Worm (Caenorhabditis elegans): ENCODE data around the gene W03C9.2.
A peak's percentile ranks its signal among the peaks of the same experiment; 100 is the strongest.

The W03C9.2 gene

DNA sequence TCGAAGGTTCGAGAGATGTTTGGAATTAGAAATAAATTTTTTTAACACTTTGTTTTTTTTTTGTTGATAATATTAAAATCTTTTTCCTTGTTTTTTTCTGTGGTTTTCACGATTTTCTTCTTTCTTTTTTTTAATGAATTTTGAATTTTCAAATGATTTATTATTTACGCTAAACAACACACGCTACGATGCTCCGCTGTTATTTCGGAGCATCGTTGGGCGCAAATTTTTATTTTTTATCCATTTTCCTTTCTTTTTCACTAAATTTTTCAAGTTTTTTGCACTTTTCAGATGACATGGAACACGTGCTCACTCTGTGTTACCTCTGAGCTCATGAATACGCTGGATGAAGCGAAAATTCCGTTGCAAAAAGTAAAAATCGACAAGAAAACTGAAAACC is at the start of gene W03C9.2, which contains the start of gene W03C9.1:
TSS of gene W03C9.2 (plus strand) at position 286 of the 400 bp plus-strand sequence.
TSS of gene W03C9.1 (minus strand) at position 46 of the 400 bp plus-strand sequence.
- TF ChIP-seq ceh-18 (tag; optimal IDR thresholded peaks at IDR 0.05) (no peak), unc-86 (tag; optimal IDR thresholded peaks at IDR 0.05) (no peak), sox-2 (GFP tag; IDR thresholded peaks at IDR 0.05) (no peak), che-1 (tag; optimal IDR thresholded peaks at IDR 0.05) (no peak), pqm-1 (tag; optimal IDR thresholded peaks at IDR 0.05) (no peak), unc-3 (GFP tag; conservative IDR thresholded peaks at IDR 0.05) (no peak), unc-3 (tag; optimal IDR thresholded peaks at IDR 0.05) (no peak), nfya-1 (tag; optimal IDR thresholded peaks at IDR 0.05) (no peak), elt-4 (tag; optimal IDR thresholded peaks at IDR 0.05) (no peak), lin-11 (tag; optimal IDR thresholded peaks at IDR 0.05) (no peak), ama-1 (optimal IDR thresholded peaks at IDR 0.05) (no peak), ets-4 (tag; optimal IDR thresholded peaks at IDR 0.05) (no peak), madf-2 (tag; optimal IDR thresholded peaks at IDR 0.05) (no peak), syd-9 (tag; optimal IDR thresholded peaks at IDR 0.05) (no peak)

DNA sequence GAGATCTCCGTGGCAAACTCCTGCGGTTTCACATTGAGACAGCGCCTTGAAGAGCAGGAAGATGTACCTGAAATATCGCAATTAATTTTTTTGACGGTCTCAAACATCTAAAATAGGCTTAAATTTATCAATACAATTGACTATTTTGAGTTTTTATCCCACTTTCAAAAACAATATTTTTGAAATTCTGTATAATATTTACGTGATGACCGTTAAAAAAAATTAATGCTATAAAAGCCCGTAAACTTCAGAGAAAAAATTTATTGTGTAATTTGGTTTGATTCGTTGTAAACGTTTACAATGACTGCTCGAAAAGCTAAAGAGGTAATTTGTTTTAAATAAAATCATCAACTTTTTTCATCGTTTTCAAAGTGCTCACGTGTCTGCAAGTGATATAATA is 47.9 kb upstream of the W03C9.2 start, which contains the start of gene ZK930.7:
TSS of gene ZK930.7 (plus strand) at position 301 of the 400 bp plus-strand sequence.
- TF ChIP-seq fax-1 (tag; optimal IDR thresholded peaks at IDR 0.05): no peak
- no peak for TF ChIP-seq nhr-11 (tag; optimal IDR thresholded peaks at IDR 0.05)
- TF ChIP-seq fkh-10 (GFP tag; optimal IDR thresholded peaks at IDR 0.05): no peak
- TF ChIP-seq C08G9.2 (tag; optimal IDR thresholded peaks at IDR 0.05): no peak
- TF ChIP-seq Y22D7AL.16 (tag; optimal IDR thresholded peaks at IDR 0.05): no peak
- no peak for TF ChIP-seq ceh-31 (tag; optimal IDR thresholded peaks at IDR 0.05)
- TF ChIP-seq lim-6 (tag; optimal IDR thresholded peaks at IDR 0.05): no peak
- TF ChIP-seq sdc-2 (tag; optimal IDR thresholded peaks at IDR 0.05): no peak
- TF ChIP-seq ceh-9 (tag; optimal IDR thresholded peaks at IDR 0.05): no peak
- TF ChIP-seq madf-2 (tag; optimal IDR thresholded peaks at IDR 0.05): no peak
- TF ChIP-seq nhr-232 (tag; optimal IDR thresholded peaks at IDR 0.05): no peak
- no peak for TF ChIP-seq unc-55 (GFP tag; optimal IDR thresholded peaks at IDR 0.05)
- TF ChIP-seq unc-3 (GFP tag; conservative IDR thresholded peaks at IDR 0.05): no peak
- TF ChIP-seq unc-3 (tag; optimal IDR thresholded peaks at IDR 0.05): no peak
- no peak for TF ChIP-seq hlh-15 (tag; optimal IDR thresholded peaks at IDR 0.05)
- TF ChIP-seq ceh-2 (tag; optimal IDR thresholded peaks at IDR 0.05): no peak
- no peak for TF ChIP-seq hlh-8 (tag; optimal IDR thresholded peaks at IDR 0.05)

ce11 chrII:11915770-11916554 is 46.2 kb upstream of the W03C9.2 start, which contains the start of the genes vps-15 and hmg-12:
vps-15 (minus strand) TSS chrII:11915852.
hmg-12 (plus strand) TSS chrII:11916513.
- no peak for TF ChIP-seq ttx-3 (tag; optimal IDR thresholded peaks at IDR 0.05)
- no peak for TF ChIP-seq pag-3 (tag; optimal IDR thresholded peaks at IDR 0.05; ENCODE audit: borderline replicate concordance)
- TF ChIP-seq sdc-2 (tag; optimal IDR thresholded peaks at IDR 0.05): no peak
- peak; percentile 23 for TF ChIP-seq pax-1 (tag; optimal IDR thresholded peaks at IDR 0.05)

- TF ChIP-seq unc-42 (tag; optimal IDR thresholded peaks at IDR 0.05): no peak
- no peak for TF ChIP-seq ceh-30 (tag; optimal IDR thresholded peaks at IDR 0.05)
Measured at ce11 chrII:11916555-11916941, 45.6 kb upstream of the W03C9.2 start.

DNA sequence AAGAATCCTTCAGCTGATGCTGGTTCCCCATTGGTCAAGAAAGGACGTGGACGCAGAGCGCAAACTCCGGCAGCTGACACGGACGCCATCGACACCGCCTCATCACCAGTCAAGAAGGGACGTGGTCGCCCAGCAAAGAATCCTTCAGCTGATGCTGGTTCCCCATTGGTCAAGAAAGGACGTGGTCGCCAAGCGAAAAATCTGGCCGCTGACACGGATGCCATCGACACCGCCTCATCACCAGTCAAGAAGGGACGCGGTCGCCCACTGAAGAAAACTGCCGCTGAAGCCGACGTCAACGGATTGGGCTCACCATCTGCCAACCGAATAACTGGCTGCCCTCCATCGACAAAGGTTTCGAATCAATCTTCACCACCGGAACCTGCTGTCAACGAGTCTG is 45.2 kb upstream of the W03C9.2 start:
- TF ChIP-seq eyg-1 (tag; optimal IDR thresholded peaks at IDR 0.05) (no peak), ref-2 (tag; optimal IDR thresholded peaks at IDR 0.05) (no peak), nhr-232 (tag; optimal IDR thresholded peaks at IDR 0.05) (no peak), C08G9.2 (tag; optimal IDR thresholded peaks at IDR 0.05) (no peak), hlh-13 (GFP tag; optimal IDR thresholded peaks at IDR 0.05) (no peak), ama-1 (optimal IDR thresholded peaks at IDR 0.05) (no peak), sox-4 (tag; optimal IDR thresholded peaks at IDR 0.05) (no peak), ceh-45 (GFP tag; IDR thresholded peaks at IDR 0.05) (no peak), odd-2 (tag; optimal IDR thresholded peaks at IDR 0.05) (no peak), nhr-11 (tag; optimal IDR thresholded peaks at IDR 0.05) (no peak), ceh-6 (GFP tag; optimal IDR thresholded peaks at IDR 0.05) (no peak), pros-1 (tag; optimal IDR thresholded peaks at IDR 0.05) (no peak), ceh-22 (tag; optimal IDR thresholded peaks at IDR 0.05) (no peak), hlh-8 (tag; optimal IDR thresholded peaks at IDR 0.05) (no peak), unc-86 (tag; optimal IDR thresholded peaks at IDR 0.05) (no peak), ttx-3 (tag; optimal IDR thresholded peaks at IDR 0.05) (no peak), mec-3 (tag; optimal IDR thresholded peaks at IDR 0.05; ENCODE audit: borderline replicate concordance) (no peak), pha-4 (tag; optimal IDR thresholded peaks at IDR 0.05) (no peak), lim-6 (tag; optimal IDR thresholded peaks at IDR 0.05) (no peak)
